Worm (Caenorhabditis elegans) whole organism, dauer: Measurements from ENCODE around the gene C01C4.3.

Experiments used
- unc-62 ChIP-seq: sonication (generic microtip); optimal IDR thresholded peaks from 2 replicates; lab custom pipeline; 2017; ENCODE audit warnings: missing biosample characterization, missing genetic modification reagents, missing genetic modification characterization

The C01C4.3 gene

ce11 chrX:3695826-3696225 is 877 bp upstream of the C01C4.3 start:
- TF ChIP-seq unc-62 (GFP tag; lab: Kevin White, UChicago): no peak

- no peak for TF ChIP-seq unc-62 (GFP tag; lab: Kevin White, UChicago)
Observed at ce11 chrX:3697623-3698022, 920 bp downstream of the C01C4.3 start.

- TF ChIP-seq unc-62 (GFP tag; lab: Kevin White, UChicago): no peak
Observed at ce11 chrX:3701861-3702260, 5.2 kb downstream of the C01C4.3 start.

ce11 chrX:3705319-3705718 is 8.6 kb downstream of the C01C4.3 start:
- no peak for TF ChIP-seq unc-62 (GFP tag; lab: Kevin White, UChicago)

ce11 chrX:3706319-3706718 is 9.6 kb downstream of the C01C4.3 start:
- TF ChIP-seq unc-62 (GFP tag; lab: Kevin White, UChicago): no peak

ce11 chrX:3709747-3710146 is 13.0 kb downstream of the C01C4.3 start:
- TF ChIP-seq unc-62 (GFP tag; lab: Kevin White, UChicago): no peak

- no peak for TF ChIP-seq unc-62 (GFP tag; lab: Kevin White, UChicago)
Observed at ce11 chrX:3711581-3712101, 14.9 kb downstream of the C01C4.3 start.

ce11 chrX:3714797-3715196 is 18.1 kb downstream of the C01C4.3 start, which contains the start of gene C01C4.2:
Gene C01C4.2 (plus strand): TSS chrX:3715097.
- TF ChIP-seq unc-62 (GFP tag; lab: Kevin White, UChicago): no peak

ce11 chrX:3715835-3716234 is 19.1 kb downstream of the C01C4.3 start:
- no peak for TF ChIP-seq unc-62 (GFP tag; lab: Kevin White, UChicago)

- TF ChIP-seq unc-62 (GFP tag; lab: Kevin White, UChicago): no peak
Observed at ce11 chrX:3725437-3725836, 28.7 kb downstream of the C01C4.3 start.

- TF ChIP-seq unc-62 (GFP tag; lab: Kevin White, UChicago): no peak
Observed at ce11 chrX:3727274-3727673, 30.6 kb downstream of the C01C4.3 start, which contains the start of gene nlp-1. Gene nlp-1 (plus strand): TSS chrX:3727574.

ce11 chrX:3728970-3729369 is 32.3 kb downstream of the C01C4.3 start, which contains the start of gene aex-4:
Gene aex-4 (plus strand): TSS chrX:3729281.
- TF ChIP-seq unc-62 (GFP tag; lab: Kevin White, UChicago): no peak

- TF ChIP-seq unc-62 (GFP tag; lab: Kevin White, UChicago): no peak
Observed at ce11 chrX:3733321-3733720, 36.6 kb downstream of the C01C4.3 start.

- TF ChIP-seq unc-62 (GFP tag; lab: Kevin White, UChicago): no peak
Observed at ce11 chrX:3733732-3734131, 37.0 kb downstream of the C01C4.3 start, which contains the start of gene tag-18. Gene tag-18 (minus strand): TSS chrX:3734036.

- TF ChIP-seq unc-62 (GFP tag; lab: Kevin White, UChicago): no peak
Observed at ce11 chrX:3738617-3739016, 41.9 kb downstream of the C01C4.3 start.

ce11 chrX:3742223-3742622 is 45.5 kb downstream of the C01C4.3 start, which contains the start of gene fkh-2:
Gene fkh-2 (minus strand): TSS chrX:3742323.
- TF ChIP-seq unc-62 (GFP tag; lab: Kevin White, UChicago): no peak

ce11 chrX:3743190-3743589 is 46.5 kb downstream of the C01C4.3 start:
- TF ChIP-seq unc-62 (GFP tag; lab: Kevin White, UChicago): no peak
